Worm (Caenorhabditis elegans) whole organism, L1 larva: Measurements from ENCODE around the gene C03H5.3.

Source experiments
- C04F5.9 ChIP-seq: sonication (generic microtip); optimal IDR thresholded peaks from 2 replicates; lab custom pipeline; 2016; ENCODE audit warnings: missing genetic modification characterization, missing compliant biosample characterization
- C16A3.4 ChIP-seq: fragments of 150-350 bp; optimal IDR thresholded peaks from 2 replicates; lab custom pipeline; 2014; ENCODE audit warnings: missing biosample characterization, missing genetic modification characterization
- C34B4.2 ChIP-seq: sonication (generic microtip); optimal IDR thresholded peaks from 2 replicates; lab custom pipeline; 2017; ENCODE audit warnings: mild to moderate bottlenecking, missing genetic modification characterization, missing compliant biosample characterization
- Y116A8C.19 ChIP-seq: sonication (generic microtip); optimal IDR thresholded peaks from 2 replicates; lab custom pipeline; 2016; ENCODE audit warnings: missing compliant biosample characterization, missing genetic modification characterization, borderline replicate concordance
- aha-1 ChIP-seq: fragments of 150-350 bp; optimal IDR thresholded peaks from 2 replicates; lab custom pipeline; 2014; ENCODE audit warnings: missing biosample characterization, missing genetic modification characterization
- ama-1 ChIP-seq: fragments of 150-350 bp; optimal IDR thresholded peaks from 2 replicates; lab custom pipeline; 2014
- blmp-1 ChIP-seq: fragments of 150-350 bp; optimal IDR thresholded peaks from 2 replicates; lab custom pipeline; 2014; ENCODE audit warnings: missing biosample characterization, missing genetic modification characterization
- ceh-8 ChIP-seq: fragments of 200-800 bp; sonication (Bioruptor generic); optimal IDR thresholded peaks from 2 replicates; lab custom pipeline; 2018; ENCODE audit warnings: mild to moderate bottlenecking, missing genetic modification characterization, moderate library complexity, missing compliant biosample characterization
- ces-1 ChIP-seq: fragments of 150-350 bp; optimal IDR thresholded peaks from 2 replicates; lab custom pipeline; 2014; ENCODE audit warnings: missing biosample characterization, missing genetic modification reagents, missing genetic modification characterization
- efl-1 ChIP-seq, 4 experiments: fragments of 150-350 bp; optimal IDR thresholded peaks in 3 of 4; peaks in 1 of 4; 1 replicate in 1 of 4; 2 replicates in 3 of 4; lab custom pipeline; 2014; ENCODE audit warnings: missing biosample characterization in 2 of 4, missing genetic modification characterization in 2 of 4, missing genetic modification reagents in 2 of 4
- ets-5 ChIP-seq: fragments of 200-800 bp; sonication (Bioruptor generic); IDR thresholded peaks from 2 replicates; pipeline ENCODE4 v1.3.6; 2022; ENCODE audit warnings: missing genetic modification characterization, missing compliant biosample characterization
- fkh-10 ChIP-seq: sonication (generic microtip); optimal IDR thresholded peaks from 2 replicates; lab custom pipeline; 2017; ENCODE audit warnings: missing biosample characterization, missing genetic modification reagents, missing genetic modification characterization
- fkh-8 ChIP-seq: sonication (generic microtip); optimal IDR thresholded peaks from 2 replicates; lab custom pipeline; 2016; ENCODE audit warnings: mild to moderate bottlenecking, missing genetic modification characterization, missing compliant biosample characterization
- fos-1 ChIP-seq: fragments of 150-350 bp; optimal IDR thresholded peaks from 2 replicates; lab custom pipeline; 2014; ENCODE audit warnings: missing biosample characterization, missing genetic modification characterization
- grh-1 ChIP-seq: fragments of 200-800 bp; sonication (Bioruptor generic); IDR thresholded peaks from 2 replicates; pipeline ENCODE4 v1.3.6; 2022; ENCODE audit warnings: missing genetic modification reagents, missing genetic modification characterization, missing compliant biosample characterization
- hlh-17 ChIP-seq: fragments of 200-800 bp; sonication (Bioruptor generic); optimal IDR thresholded peaks from 2 replicates; lab custom pipeline; 2018; ENCODE audit warnings: missing genetic modification characterization, mild to moderate bottlenecking, missing compliant biosample characterization, moderate library complexity, borderline replicate concordance
- irx-1 ChIP-seq: sonication (generic microtip); optimal IDR thresholded peaks from 2 replicates; lab custom pipeline; 2016; ENCODE audit warnings: missing genetic modification characterization, missing compliant biosample characterization
- isw-1 ChIP-seq: fragments of 200-800 bp; sonication (Bioruptor generic); IDR thresholded peaks from 2 replicates; pipeline ENCODE4 v1.3.6; 2022; ENCODE audit warnings: missing genetic modification characterization, missing compliant biosample characterization
- lin-13 ChIP-seq: fragments of 150-350 bp; optimal IDR thresholded peaks from 2 replicates; lab custom pipeline; 2014; ENCODE audit warnings: missing biosample characterization, missing genetic modification reagents, missing genetic modification characterization
- lin-14 ChIP-seq: fragments of 200-800 bp; sonication (Bioruptor generic); optimal IDR thresholded peaks from 2 replicates; lab custom pipeline; 2018; ENCODE audit warnings: mild to moderate bottlenecking, missing genetic modification characterization, moderate library complexity, missing compliant biosample characterization
- lin-15B ChIP-seq: fragments of 150-350 bp; sonication (generic microtip); optimal IDR thresholded peaks from 3 replicates; lab custom pipeline; 2014; ENCODE audit warnings: missing biosample characterization, missing genetic modification characterization
- lir-3 ChIP-seq: sonication (generic microtip); optimal IDR thresholded peaks from 2 replicates; lab custom pipeline; 2016; ENCODE audit warnings: mild to moderate bottlenecking, missing genetic modification characterization, moderate library complexity, missing compliant biosample characterization; ENCODE audit not compliant: poor library complexity
- mab-9 ChIP-seq: fragments of 200-800 bp; sonication (Bioruptor generic); IDR thresholded peaks from 2 replicates; pipeline ENCODE4 v1.3.6; 2022; ENCODE audit warnings: missing genetic modification reagents, missing genetic modification characterization, missing compliant biosample characterization
- mef-2 ChIP-seq: fragments of 150-350 bp; optimal IDR thresholded peaks from 2 replicates; lab custom pipeline; 2014; ENCODE audit warnings: missing biosample characterization, missing genetic modification characterization
- nhr-12 ChIP-seq: sonication (generic microtip); optimal IDR thresholded peaks from 2 replicates; lab custom pipeline; 2017; ENCODE audit warnings: missing biosample characterization, missing genetic modification characterization
- nhr-47 ChIP-seq: sonication (generic microtip); optimal IDR thresholded peaks from 2 replicates; lab custom pipeline; 2016; ENCODE audit warnings: mild to moderate bottlenecking, missing genetic modification characterization, moderate library complexity, missing compliant biosample characterization
- nhr-76 ChIP-seq: sonication (generic microtip); optimal IDR thresholded peaks from 2 replicates; lab custom pipeline; 2017; ENCODE audit warnings: missing biosample characterization, missing genetic modification characterization
- nhr-85 ChIP-seq: sonication (generic microtip); peaks from one replicate; lab custom pipeline; 2016; ENCODE audit warnings: missing genetic modification characterization, inconsistent platforms, missing compliant biosample characterization
- pax-3 ChIP-seq: fragments of 200-800 bp; sonication (Bioruptor generic); optimal IDR thresholded peaks from 2 replicates; lab custom pipeline; 2018; ENCODE audit warnings: mild to moderate bottlenecking, missing genetic modification characterization, moderate library complexity, missing compliant biosample characterization
- pqm-1 ChIP-seq: sonication (generic microtip); optimal IDR thresholded peaks from 3 replicates; lab custom pipeline; 2017; ENCODE audit warnings: missing biosample characterization, missing genetic modification characterization
- snpc-4 ChIP-seq: fragments of 150-350 bp; optimal IDR thresholded peaks from 2 replicates; lab custom pipeline; 2014; ENCODE audit warnings: missing biosample characterization, missing genetic modification characterization
- sup-37 ChIP-seq: fragments of 200-800 bp; sonication (Bioruptor generic); optimal IDR thresholded peaks from 2 replicates; lab custom pipeline; 2018; ENCODE audit warnings: mild to moderate bottlenecking, missing genetic modification characterization, missing compliant biosample characterization
- unc-62 ChIP-seq: fragments of 150-350 bp; optimal IDR thresholded peaks from 2 replicates; lab custom pipeline; 2014; ENCODE audit warnings: missing biosample characterization, missing genetic modification reagents, missing genetic modification characterization
- unc-86 ChIP-seq: sonication (generic microtip); optimal IDR thresholded peaks from 2 replicates; lab custom pipeline; 2016; ENCODE audit warnings: missing genetic modification characterization, missing compliant biosample characterization
- vab-15 ChIP-seq: sonication (generic microtip); optimal IDR thresholded peaks from 2 replicates; lab custom pipeline; 2017; ENCODE audit warnings: missing genotype, mild to moderate bottlenecking, missing genetic modification characterization, missing compliant biosample characterization
- zip-4 ChIP-seq: fragments of 200-800 bp; sonication (Bioruptor generic); optimal IDR thresholded peaks from 2 replicates; lab custom pipeline; 2018; ENCODE audit warnings: mild to moderate bottlenecking, missing genetic modification characterization, moderate library complexity, missing compliant biosample characterization
- ztf-11 ChIP-seq, 2 experiments: sonication (generic microtip); optimal IDR thresholded peaks; 2 replicates each; lab custom pipeline; 2016 to 2017; ENCODE audit warnings: missing genetic modification characterization in 2 of 2, missing biosample characterization in 1 of 2, missing compliant biosample characterization in 1 of 2

Gene C03H5.3

ce11 chrII:385957-386356, at the start of gene C03H5.3 (continued):
- peak; percentile 75 for TF ChIP-seq nhr-47
- no peak for TF ChIP-seq ama-1
- no peak for TF ChIP-seq hlh-17 (GFP tag; lab: Kevin White, UChicago)
- TF ChIP-seq fkh-8 (tag; lab: Kevin White, UChicago) = peak; percentile 23
- peak; percentile 27 for TF ChIP-seq irx-1
- TF ChIP-seq unc-62 (GFP tag; lab: Kevin White, UChicago) = no peak
- peak; percentile 41 for TF ChIP-seq unc-86 (tag; lab: Kevin White, UChicago)
- TF ChIP-seq nhr-76 = no peak
- no peak for TF ChIP-seq lir-3 (tag; lab: Kevin White, UChicago)
- TF ChIP-seq lin-15B (tag; lab: Kevin White, UChicago) = peak; percentile 29
- TF ChIP-seq C04F5.9 (tag; lab: Kevin White, UChicago) = no peak
- no peak for TF ChIP-seq ztf-11 (tag; optimal IDR thresholded peaks at IDR 0.05; lab: Kevin White, UChicago)
- TF ChIP-seq zip-4 (GFP tag; lab: Kevin White, UChicago) = no peak
- no peak for TF ChIP-seq fos-1 (tag; lab: Kevin White, UChicago)
- no peak for TF ChIP-seq ets-5

DNA sequence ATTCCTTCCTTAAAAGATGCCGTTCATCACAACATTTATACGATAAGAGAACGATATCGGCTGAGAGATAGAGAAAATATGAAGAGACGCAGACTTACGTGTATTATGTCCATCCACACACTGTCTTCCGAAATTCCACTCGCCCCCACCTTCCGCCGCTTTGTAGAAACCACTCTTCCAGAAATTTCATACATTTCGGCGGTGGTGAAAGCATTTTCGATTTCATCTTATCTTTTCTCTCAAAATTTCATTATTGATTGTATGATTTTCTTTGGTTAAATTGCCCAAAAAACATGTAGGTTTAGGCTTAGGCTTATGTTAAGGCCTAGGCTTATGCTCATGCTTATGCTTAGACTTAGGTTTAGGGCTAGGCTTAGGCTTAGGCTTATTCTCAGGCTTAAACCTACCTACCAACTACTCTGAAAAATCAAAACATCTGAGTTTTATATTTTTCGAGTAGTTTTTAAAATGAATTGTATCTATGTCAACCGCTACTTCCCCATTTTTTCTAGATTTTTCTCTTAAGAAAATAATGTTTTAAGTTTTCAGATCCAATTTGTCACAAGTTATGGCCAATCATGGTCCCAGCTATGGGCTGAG, 48.6 kb upstream of the C03H5.3 start, which contains the start of gene cpn-2:
Gene cpn-2 (plus strand): TSS at position 550 of the 600 bp plus-strand sequence.
- TF ChIP-seq snpc-4 (no peak), lir-3 (tag; lab: Kevin White, UChicago) (no peak), unc-86 (tag; lab: Kevin White, UChicago) (no peak), pax-3 (tag; lab: Kevin White, UChicago) (no peak), blmp-1 (tag; lab: Kevin White, UChicago) (peak; percentile 97), C04F5.9 (tag; lab: Kevin White, UChicago) (no peak), C34B4.2 (tag; lab: Kevin White, UChicago) (no peak), vab-15 (tag; lab: Kevin White, UChicago) (no peak), C16A3.4 (tag; lab: Kevin White, UChicago) (no peak), aha-1 (tag; lab: Kevin White, UChicago) (no peak), mef-2 (tag; lab: Kevin White, UChicago) (no peak), nhr-85 (peak; percentile 17)

DNA sequence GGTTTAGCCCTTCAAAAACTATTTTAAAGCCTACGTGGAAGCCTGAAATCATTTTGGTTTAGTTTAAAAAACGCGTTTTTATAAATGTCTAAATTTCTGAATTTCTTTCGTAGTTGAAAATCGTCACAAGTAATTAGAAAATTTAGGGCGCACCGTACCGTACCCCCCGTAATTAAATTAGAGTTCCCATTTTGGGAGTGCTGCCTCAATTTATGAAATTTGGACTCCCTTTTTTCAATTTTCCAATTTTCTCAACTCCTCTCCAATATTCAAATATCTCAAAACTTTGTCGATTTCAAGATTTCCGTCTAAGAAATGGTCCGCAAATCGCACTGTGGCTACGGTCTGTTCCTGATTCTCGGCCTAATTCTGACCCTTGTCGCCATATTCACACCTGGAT, 45.7 kb upstream of the C03H5.3 start, which contains the start of gene clc-31:
Gene clc-31 (plus strand): TSS at position 301 of the 400 bp plus-strand sequence.
- TF ChIP-seq fkh-10 (no peak), ceh-8 (GFP tag; lab: Kevin White, UChicago) (peak; percentile 87)

ce11 chrII:340714-341113, 45.2 kb upstream of the C03H5.3 start:
- TF ChIP-seq fos-1 (tag; lab: Kevin White, UChicago) = no peak
- TF ChIP-seq efl-1 (optimal IDR thresholded peaks at IDR 0.05; lab: Kevin White, UChicago) = no peak
- peak in 1 of 2 experiments; percentile 28 for TF ChIP-seq efl-1 (GFP tag; optimal IDR thresholded peaks at IDR 0.05 in 1 of 2; lab: Kevin White, UChicago)

DNA sequence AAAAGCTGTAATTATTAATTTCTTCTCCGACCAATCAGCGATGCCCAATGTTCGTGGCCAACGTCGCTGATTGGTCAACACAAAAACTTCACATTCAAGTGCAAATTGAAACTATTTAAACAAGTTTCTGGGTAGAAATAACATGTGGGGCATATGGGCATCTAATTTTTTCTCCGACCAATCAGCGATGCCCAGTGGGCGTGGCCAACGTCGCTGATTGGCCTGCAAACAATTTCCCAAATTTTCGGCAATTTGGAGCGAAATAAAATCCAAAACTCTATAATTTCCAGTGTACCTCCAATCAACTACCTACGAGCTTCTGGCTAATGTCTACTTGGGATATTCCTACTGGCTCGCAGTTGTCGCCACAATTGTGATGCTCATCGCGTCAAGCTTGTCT, 44.6 kb upstream of the C03H5.3 start:
- no peak for TF ChIP-seq hlh-17 (GFP tag; lab: Kevin White, UChicago)
- no peak for TF ChIP-seq sup-37 (GFP tag; lab: Kevin White, UChicago)
- no peak for TF ChIP-seq ces-1
- TF ChIP-seq isw-1 = no peak
- TF ChIP-seq mab-9 = no peak
- no peak for TF ChIP-seq C34B4.2 (tag; lab: Kevin White, UChicago)
- no peak for TF ChIP-seq lin-13
- no peak for TF ChIP-seq grh-1 (GFP tag; lab: Robert Waterston, UW)
- TF ChIP-seq lin-14 = no peak
- TF ChIP-seq pqm-1 = no peak
- TF ChIP-seq nhr-12 = no peak
- TF ChIP-seq Y116A8C.19 (tag; lab: Kevin White, UChicago) = no peak
- TF ChIP-seq, all 84 proteins: peak for 0
